Worm (Caenorhabditis elegans) whole organism, L2 larva: ENCODE data around the gene F32D8.5.

ENCODE experiments used
- C34F6.9 ChIP-seq: fragments of 150-350 bp; optimal IDR thresholded peaks from 2 replicates; lab custom pipeline; 2014; ENCODE audit warnings: missing biosample characterization, missing genetic modification characterization
- F13H6.1 ChIP-seq: sonication (generic microtip); optimal IDR thresholded peaks from 2 replicates; lab custom pipeline; 2016; ENCODE audit warnings: missing genetic modification characterization, missing compliant biosample characterization
- R02D3.7 ChIP-seq: fragments of 150-350 bp; optimal IDR thresholded peaks from 2 replicates; lab custom pipeline; 2014; ENCODE audit warnings: missing biosample characterization, missing genetic modification characterization
- Y55F3AM.14 ChIP-seq: fragments of 200-800 bp; sonication (Bioruptor generic); optimal IDR thresholded peaks from 2 replicates; lab custom pipeline; 2018; ENCODE audit warnings: mild to moderate bottlenecking, missing genetic modification characterization, missing compliant biosample characterization
- alr-1 ChIP-seq: fragments of 150-350 bp; optimal IDR thresholded peaks from 2 replicates; lab custom pipeline; 2014; ENCODE audit warnings: missing biosample characterization, missing genetic modification characterization
- aly-2 ChIP-seq: fragments of 150-350 bp; optimal IDR thresholded peaks from 2 replicates; lab custom pipeline; 2014; ENCODE audit warnings: missing biosample characterization, missing genetic modification characterization
- ama-1 ChIP-seq: fragments of 150-350 bp; optimal IDR thresholded peaks from 2 replicates; lab custom pipeline; 2018; ENCODE audit warnings: inconsistent platforms
- blmp-1 ChIP-seq: sonication (generic microtip); optimal IDR thresholded peaks from 2 replicates; lab custom pipeline; 2017; ENCODE audit warnings: missing genetic modification characterization, mild to moderate bottlenecking, missing compliant biosample characterization, antibody characterized with exemption, moderate library complexity; ENCODE audit not compliant: insufficient read depth
- ceh-16 ChIP-seq: fragments of 150-350 bp; optimal IDR thresholded peaks from 2 replicates; lab custom pipeline; 2014; ENCODE audit warnings: missing biosample characterization, missing genetic modification characterization
- crh-2 ChIP-seq: sonication (generic microtip); optimal IDR thresholded peaks from 2 replicates; lab custom pipeline; 2017; ENCODE audit warnings: missing biosample characterization, missing genetic modification characterization
- egl-27 ChIP-seq: sonication (generic microtip); optimal IDR thresholded peaks from 3 replicates; lab custom pipeline; 2017; ENCODE audit warnings: missing biosample characterization, missing genetic modification reagents, missing genetic modification characterization
- elt-1 ChIP-seq: fragments of 150-350 bp; optimal IDR thresholded peaks from 2 replicates; lab custom pipeline; 2014; ENCODE audit warnings: missing biosample characterization, missing genetic modification characterization
- elt-3 ChIP-seq: sonication (generic microtip); optimal IDR thresholded peaks from 2 replicates; lab custom pipeline; 2017; ENCODE audit warnings: missing biosample characterization, missing genetic modification characterization
- fos-1 ChIP-seq: fragments of 150-350 bp; optimal IDR thresholded peaks from 2 replicates; lab custom pipeline; 2014; ENCODE audit warnings: missing biosample characterization, missing genetic modification characterization
- gmeb-1 ChIP-seq: fragments of 150-350 bp; optimal IDR thresholded peaks from 2 replicates; lab custom pipeline; 2014; ENCODE audit warnings: missing biosample characterization, missing genetic modification characterization
- lin-11 ChIP-seq: fragments of 150-350 bp; sonication (generic microtip); optimal IDR thresholded peaks from 2 replicates; lab custom pipeline; 2014; ENCODE audit warnings: missing biosample characterization, missing genetic modification characterization, inconsistent platforms, mixed read lengths
- lin-13 ChIP-seq: fragments of 150-350 bp; optimal IDR thresholded peaks from 2 replicates; lab custom pipeline; 2014; ENCODE audit warnings: missing biosample characterization, missing genetic modification reagents, missing genetic modification characterization
- lin-39 ChIP-seq: fragments of 150-350 bp; optimal IDR thresholded peaks from 2 replicates; lab custom pipeline; 2014; ENCODE audit warnings: missing biosample characterization, missing genetic modification reagents, missing genetic modification characterization
- lsy-2 ChIP-seq, 2 experiments: fragments of 150-350 bp in 1 of 2; sonication (generic microtip) in 1 of 2; optimal IDR thresholded peaks; 2 replicates each; lab custom pipeline; 2014 to 2017; ENCODE audit warnings: missing biosample characterization in 2 of 2, missing genetic modification characterization in 2 of 2
- mab-5 ChIP-seq: fragments of 150-350 bp; optimal IDR thresholded peaks from 2 replicates; lab custom pipeline; 2014; ENCODE audit warnings: missing biosample characterization, missing genetic modification characterization
- mbf-1 ChIP-seq: sonication (generic microtip); optimal IDR thresholded peaks from 2 replicates; lab custom pipeline; 2017; ENCODE audit warnings: missing biosample characterization, missing genetic modification characterization
- mdl-1 ChIP-seq, 2 experiments: fragments of 150-350 bp in 1 of 2; sonication (generic microtip) in 1 of 2; optimal IDR thresholded peaks; 2 replicates each; lab custom pipeline; 2017; ENCODE audit warnings: missing biosample characterization in 2 of 2, missing genetic modification characterization in 2 of 2
- nhr-10 ChIP-seq: sonication (generic microtip); optimal IDR thresholded peaks from 2 replicates; lab custom pipeline; 2017; ENCODE audit warnings: missing biosample characterization, missing genetic modification characterization
- nhr-11 ChIP-seq: fragments of 150-350 bp; optimal IDR thresholded peaks from 2 replicates; lab custom pipeline; 2014; ENCODE audit warnings: missing biosample characterization, missing genetic modification characterization
- nhr-12 ChIP-seq: fragments of 150-350 bp; optimal IDR thresholded peaks from 2 replicates; lab custom pipeline; 2014; ENCODE audit warnings: missing biosample characterization, missing genetic modification characterization
- nhr-129 ChIP-seq: fragments of 150-350 bp; optimal IDR thresholded peaks from 2 replicates; lab custom pipeline; 2014; ENCODE audit warnings: missing biosample characterization, missing genetic modification characterization
- nhr-21 ChIP-seq: fragments of 150-350 bp; optimal IDR thresholded peaks from 2 replicates; lab custom pipeline; 2014; ENCODE audit warnings: missing biosample characterization, missing genetic modification characterization
- nhr-23 ChIP-seq: fragments of 150-350 bp; optimal IDR thresholded peaks from 2 replicates; lab custom pipeline; 2014; ENCODE audit warnings: missing biosample characterization, missing genetic modification reagents, missing genetic modification characterization
- nhr-237 ChIP-seq: fragments of 150-350 bp; optimal IDR thresholded peaks from 2 replicates; lab custom pipeline; 2014; ENCODE audit warnings: missing biosample characterization, missing genetic modification characterization
- nhr-25 ChIP-seq: fragments of 150-350 bp; sonication (generic microtip); optimal IDR thresholded peaks from 3 replicates; lab custom pipeline; 2014; ENCODE audit warnings: missing biosample characterization, missing genetic modification characterization
- nhr-6 ChIP-seq: fragments of 150-350 bp; optimal IDR thresholded peaks from 2 replicates; lab custom pipeline; 2014; ENCODE audit warnings: missing biosample characterization, missing genetic modification characterization
- nhr-77 ChIP-seq: fragments of 150-350 bp; optimal IDR thresholded peaks from 2 replicates; lab custom pipeline; 2014; ENCODE audit warnings: missing biosample characterization, missing genetic modification characterization
- peb-1 ChIP-seq: fragments of 150-350 bp; optimal IDR thresholded peaks from 2 replicates; lab custom pipeline; 2014; ENCODE audit warnings: missing biosample characterization, missing genetic modification characterization
- sem-4 ChIP-seq: fragments of 150-350 bp; optimal IDR thresholded peaks from 2 replicates; lab custom pipeline; 2014; ENCODE audit warnings: missing biosample characterization, missing genetic modification reagents, missing genetic modification characterization
- skn-1 ChIP-seq: sonication (generic microtip); optimal IDR thresholded peaks from 2 replicates; lab custom pipeline; 2017; ENCODE audit warnings: missing biosample characterization, missing genetic modification characterization
- sma-3 ChIP-seq: sonication (generic microtip); optimal IDR thresholded peaks from 2 replicates; lab custom pipeline; 2016; ENCODE audit warnings: missing genetic modification reagents, missing genetic modification characterization, missing compliant biosample characterization
- sma-9 ChIP-seq, 2 experiments: fragments of 150-350 bp in 1 of 2; sonication (generic microtip) in 1 of 2; optimal IDR thresholded peaks; 2 replicates each; lab custom pipeline; 2014 to 2016; ENCODE audit warnings: missing genetic modification characterization in 2 of 2, mild to moderate bottlenecking in 1 of 2, missing biosample characterization in 1 of 2, missing compliant biosample characterization in 1 of 2, missing genetic modification reagents in 1 of 2, moderate library complexity in 1 of 2
- snpc-4 ChIP-seq: fragments of 150-350 bp; optimal IDR thresholded peaks from 2 replicates; lab custom pipeline; 2014; ENCODE audit warnings: missing biosample characterization, missing genetic modification characterization
- unc-39 ChIP-seq: fragments of 150-350 bp; optimal IDR thresholded peaks from 2 replicates; lab custom pipeline; 2014; ENCODE audit warnings: missing biosample characterization, missing genetic modification characterization
- unc-55 ChIP-seq: fragments of 150-350 bp; sonication (generic microtip); optimal IDR thresholded peaks from 3 replicates; lab custom pipeline; 2014; ENCODE audit warnings: missing biosample characterization, missing genetic modification reagents, missing genetic modification characterization
- unc-62 ChIP-seq: fragments of 150-350 bp; optimal IDR thresholded peaks from 2 replicates; lab custom pipeline; 2014; ENCODE audit warnings: missing biosample characterization, missing genetic modification reagents, missing genetic modification characterization
- zag-1 ChIP-seq: fragments of 150-350 bp; optimal IDR thresholded peaks from 2 replicates; lab custom pipeline; 2014; ENCODE audit warnings: missing biosample characterization, missing genetic modification characterization
- ztf-1 ChIP-seq: fragments of 200-800 bp; sonication (Bioruptor generic); conservative IDR thresholded peaks from 2 replicates; pipeline ENCODE4 v1.3.6; 2022; ENCODE audit warnings: missing genetic modification characterization, missing compliant biosample characterization

The F32D8.5 gene

ce11 chrV:10874938-10875599 lies 19.5 kb upstream of the F32D8.5 start:
- TF ChIP-seq lsy-2 (tag; optimal IDR thresholded peaks at IDR 0.05; lab: Kevin White, UChicago) (peak in 1 of 2 experiments; percentile 7), sem-4 (tag; lab: Kevin White, UChicago) (peak; percentile 44), sma-9 (GFP tag; optimal IDR thresholded peaks at IDR 0.05; lab: Kevin White, UChicago) (peak; percentile 52), sma-9 (tag; optimal IDR thresholded peaks at IDR 0.05; lab: Kevin White, UChicago) (no peak), elt-3 (no peak), mdl-1 (tag; optimal IDR thresholded peaks at IDR 0.05; lab: Kevin White, UChicago) (peak in 1 of 2 experiments; percentile 51), F13H6.1 (peak; percentile 15), zag-1 (peak; percentile 10), nhr-23 (no peak)
- TF ChIP-seq, all 48 proteins: peak for 6

DNA sequence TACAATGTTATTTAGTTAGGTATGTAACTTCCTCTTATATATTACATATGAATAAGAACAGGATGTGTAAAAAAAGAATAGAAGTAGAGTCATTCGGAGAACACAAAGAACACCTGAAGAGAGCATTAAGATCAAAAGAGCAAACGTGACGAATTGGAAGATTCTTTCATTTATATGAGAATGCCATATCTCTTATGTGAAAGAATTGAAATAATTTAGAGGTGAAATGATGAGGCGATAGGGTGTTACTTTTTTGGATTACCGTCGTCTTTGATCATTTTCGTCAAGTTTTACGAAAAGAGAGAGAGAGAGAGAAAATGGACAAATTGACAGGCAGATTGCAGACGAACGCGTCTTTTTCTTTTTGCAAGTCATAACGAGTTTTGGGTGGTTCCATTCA lies 18.1 kb upstream of the F32D8.5 start:
- no peak for TF ChIP-seq unc-39 (tag; lab: Kevin White, UChicago)
- peak; percentile 17 for TF ChIP-seq crh-2
- TF ChIP-seq lsy-2 (tag; optimal IDR thresholded peaks at IDR 0.05; lab: Kevin White, UChicago) = peak in 1 of 2 experiments; percentile 11
- TF ChIP-seq nhr-10 = no peak
- peak; percentile 7 for TF ChIP-seq lin-13
- peak; percentile 60 for TF ChIP-seq sma-9 (GFP tag; optimal IDR thresholded peaks at IDR 0.05; lab: Kevin White, UChicago)
- no peak for TF ChIP-seq sma-9 (tag; optimal IDR thresholded peaks at IDR 0.05; lab: Kevin White, UChicago)
- peak; percentile 32 for TF ChIP-seq C34F6.9 (tag; lab: Kevin White, UChicago)

- no peak for TF ChIP-seq lin-39 (tag; lab: Kevin White, UChicago)
- TF ChIP-seq peb-1 (tag; lab: Kevin White, UChicago) = no peak
- TF ChIP-seq Y55F3AM.14 (GFP tag; lab: Kevin White, UChicago) = no peak
- peak; percentile 1 for TF ChIP-seq C34F6.9 (tag; lab: Kevin White, UChicago)
- no peak for TF ChIP-seq unc-55 (GFP tag; lab: Kevin White, UChicago)
- TF ChIP-seq nhr-237 = no peak
- TF ChIP-seq sma-3 (GFP tag; lab: Kevin White, UChicago) = peak; percentile 12
- TF ChIP-seq crh-2 = no peak
- no peak for TF ChIP-seq lin-11 (tag; lab: Kevin White, UChicago)
- TF ChIP-seq skn-1 = no peak
- peak; percentile 19 for TF ChIP-seq gmeb-1 (tag; lab: Kevin White, UChicago)
- TF ChIP-seq fos-1 (tag; lab: Kevin White, UChicago) = peak; percentile 86
- peak in 1 of 2 experiments; percentile 7 for TF ChIP-seq lsy-2 (tag; optimal IDR thresholded peaks at IDR 0.05; lab: Kevin White, UChicago)
- TF ChIP-seq aly-2 (tag; lab: Kevin White, UChicago) = no peak
- no peak for TF ChIP-seq nhr-77
- TF ChIP-seq ceh-16 = no peak
- no peak for TF ChIP-seq ztf-1 (GFP tag; lab: Robert Waterston, UW)
- TF ChIP-seq blmp-1 = peak; percentile 42
- TF ChIP-seq nhr-12 (tag; lab: Kevin White, UChicago) = no peak
- TF ChIP-seq snpc-4 (tag; lab: Kevin White, UChicago) = no peak
- no peak for TF ChIP-seq mbf-1
- no peak for TF ChIP-seq unc-39 (tag; lab: Kevin White, UChicago)
- no peak for TF ChIP-seq alr-1 (tag; lab: Kevin White, UChicago)
- peak; percentile 9 for TF ChIP-seq nhr-21 (tag; lab: Kevin White, UChicago)
- TF ChIP-seq nhr-6 (tag; lab: Kevin White, UChicago) = no peak
- TF ChIP-seq nhr-129 = peak; percentile 13
- TF ChIP-seq elt-1 (tag; lab: Kevin White, UChicago) = no peak
- TF ChIP-seq sma-9 (GFP tag; optimal IDR thresholded peaks at IDR 0.05; lab: Kevin White, UChicago) = peak; percentile 71
- no peak for TF ChIP-seq sma-9 (tag; optimal IDR thresholded peaks at IDR 0.05; lab: Kevin White, UChicago)
- TF ChIP-seq mab-5 (tag; lab: Kevin White, UChicago) = no peak
- no peak for TF ChIP-seq R02D3.7
- TF ChIP-seq lin-13 = no peak
- TF ChIP-seq nhr-25 (tag; lab: Kevin White, UChicago) = no peak
- peak; percentile 6 for TF ChIP-seq F13H6.1
- TF ChIP-seq ama-1 (lab: Kevin White, UChicago) = no peak
- no peak for TF ChIP-seq unc-62 (GFP tag; lab: Kevin White, UChicago)
- TF ChIP-seq mdl-1 (tag; optimal IDR thresholded peaks at IDR 0.05; lab: Kevin White, UChicago) = no peak
- TF ChIP-seq egl-27 = no peak
- no peak for TF ChIP-seq nhr-11 (tag; lab: Kevin White, UChicago)
- TF ChIP-seq elt-3 = no peak
Measured at ce11 chrV:10877808-10878600, 16.6 kb upstream of the F32D8.5 start.
